Worm (Caenorhabditis elegans) whole organism, young adult: ENCODE data around the gene dsl-4.

Experiments used
- F22D6.2 ChIP-seq: sonication (generic microtip); optimal IDR thresholded peaks from 2 replicates; lab custom pipeline; 2016; ENCODE audit warnings: mild to moderate bottlenecking, missing genetic modification characterization, missing compliant biosample characterization
- attf-3 ChIP-seq: fragments of 200-800 bp; sonication (Bioruptor generic); conservative IDR thresholded peaks from 2 replicates; pipeline ENCODE4 v1.3.6; 2022; ENCODE audit warnings: missing genetic modification reagents, missing genetic modification characterization, missing compliant biosample characterization
- ceh-91 ChIP-seq: fragments of 200-800 bp; sonication (Bioruptor generic); IDR thresholded peaks from 2 replicates; pipeline ENCODE4 v1.3.6; 2022; ENCODE audit warnings: missing genetic modification reagents, missing genetic modification characterization, missing compliant biosample characterization
- mes-4 ChIP-seq: sonication (generic microtip); optimal IDR thresholded peaks from 2 replicates; lab custom pipeline; 2016; ENCODE audit warnings: missing genotype, missing genetic modification characterization, missing compliant biosample characterization
- nfya-2 ChIP-seq: fragments of 200-800 bp; sonication (Bioruptor generic); IDR thresholded peaks from 2 replicates; pipeline ENCODE4 v1.3.6; 2022; ENCODE audit warnings: missing genetic modification reagents, missing genetic modification characterization, missing compliant biosample characterization
- rpc-1 ChIP-seq, 2 experiments: fragments of 150-350 bp in 1 of 2; sonication (generic microtip) in 1 of 2; optimal IDR thresholded peaks; 2 replicates each; lab custom pipeline; 2014 to 2018; ENCODE audit warnings: missing biosample characterization in 1 of 2, missing genetic modification characterization in 1 of 2, missing genetic modification reagents in 1 of 2, missing genotype in 1 of 2
- tbp1 ChIP-seq: fragments of 200-800 bp; sonication (Bioruptor generic); optimal IDR thresholded peaks from 2 replicates; lab custom pipeline; 2018; ENCODE audit warnings: mild to moderate bottlenecking, missing genetic modification characterization, missing compliant biosample characterization
- tbx-9 ChIP-seq: sonication (generic microtip); optimal IDR thresholded peaks from 2 replicates; lab custom pipeline; 2016; ENCODE audit warnings: borderline replicate concordance, missing genetic modification characterization, inconsistent platforms, missing compliant biosample characterization
- tlf-1 ChIP-seq: fragments of 200-800 bp; sonication (Bioruptor generic); optimal IDR thresholded peaks from 2 replicates; lab custom pipeline; 2018; ENCODE audit warnings: mild to moderate bottlenecking, missing genetic modification characterization, missing compliant biosample characterization
- xnd-1 ChIP-seq: sonication (generic microtip); optimal IDR thresholded peaks from 2 replicates; lab custom pipeline; 2016; ENCODE audit warnings: missing genotype, missing genetic modification reagents, missing genetic modification characterization, missing compliant biosample characterization

DNA sequence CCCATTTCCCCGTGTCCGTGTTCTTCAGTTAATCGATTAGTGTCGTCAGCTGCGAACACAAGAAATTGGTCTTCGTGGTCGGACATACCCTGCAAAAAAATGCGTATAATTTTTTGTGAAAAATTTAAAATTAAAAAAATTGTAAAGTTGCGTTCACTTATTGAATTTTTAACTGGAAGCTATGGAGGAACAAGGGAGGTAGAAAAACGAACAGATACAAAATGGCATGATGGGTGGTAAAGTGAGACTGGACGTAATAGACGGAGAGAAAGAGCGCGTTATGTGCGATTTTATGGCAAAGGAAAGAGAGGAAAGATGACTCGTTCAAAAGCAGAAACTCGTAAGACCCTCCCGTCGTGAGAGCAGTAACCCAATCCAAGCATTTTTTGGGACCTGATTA, 6.0 kb upstream of the dsl-4 start, which contains the start of gene C33G3.6:
- TF ChIP-seq mes-4 (tag; lab: Kevin White, UChicago) (no peak), ceh-91 (GFP tag; lab: Robert Waterston, UW) (no peak), F22D6.2 (tag; lab: Kevin White, UChicago) (no peak), tbx-9 (no peak), xnd-1 (tag; lab: Kevin White, UChicago) (no peak), rpc-1 (optimal IDR thresholded peaks at IDR 0.05; lab: Kevin White, UChicago) (no peak), rpc-1 (tag; optimal IDR thresholded peaks at IDR 0.05; lab: Kevin White, UChicago) (no peak), tlf-1 (GFP tag; lab: Kevin White, UChicago) (no peak), tbp1 (GFP tag; lab: Kevin White, UChicago) (no peak), nfya-2 (GFP tag; lab: Robert Waterston, UW) (no peak), attf-3 (GFP tag; lab: Robert Waterston, UW) (no peak)
